Fruit fly (Drosophila melanogaster) whole organism, embryonic: ENCODE data around the gene Neu2.

Experiments used
- CG10543 ChIP-seq: fragments of 200-800 bp; sonication (Bioruptor generic); optimal IDR thresholded peaks from 3 replicates; lab custom pipeline; 2017; ENCODE audit warnings: missing biosample characterization, mild to moderate bottlenecking, missing genetic modification characterization, moderate library complexity
- CG10654 ChIP-seq: fragments of 200-800 bp; sonication (Bioruptor generic); optimal IDR thresholded peaks from 2 replicates; lab custom pipeline; 2016; ENCODE audit warnings: missing biosample characterization, missing genetic modification characterization
- CG11247 ChIP-seq: fragments of 200-800 bp; sonication (Bioruptor generic); IDR thresholded peaks from 2 replicates; pipeline ENCODE4 v1.3.6; 2022; ENCODE audit warnings: missing biosample characterization, missing genetic modification characterization
- CG12299 ChIP-seq: fragments of 200-800 bp; sonication (Bioruptor generic); optimal IDR thresholded peaks from 2 replicates; lab custom pipeline; 2018; ENCODE audit warnings: missing biosample characterization, mild to moderate bottlenecking, missing genetic modification characterization
- CG14441 ChIP-seq: fragments of 200-800 bp; sonication (Bioruptor generic); IDR thresholded peaks from 2 replicates; pipeline ENCODE4 v1.3.6; 2022; ENCODE audit warnings: missing biosample characterization, missing genetic modification characterization
- CG16813 ChIP-seq: fragments of 200-800 bp; sonication (Bioruptor generic); IDR thresholded peaks from 3 replicates; pipeline ENCODE4 v1.3.6; 2022; ENCODE audit warnings: missing biosample characterization, missing genetic modification characterization; ENCODE audit not compliant: partially characterized antibody
- CG17359 ChIP-seq: fragments of 200-800 bp; sonication (Bioruptor generic); optimal IDR thresholded peaks from 3 replicates; lab custom pipeline; 2018; ENCODE audit warnings: missing biosample characterization, mild to moderate bottlenecking, missing genetic modification characterization, moderate library complexity
- CG18262 ChIP-seq: fragments of 200-800 bp; optimal IDR thresholded peaks from 3 replicates; lab custom pipeline; 2019; ENCODE audit warnings: missing biosample characterization, mild to moderate bottlenecking, missing genetic modification characterization, moderate library complexity
- CG2712 ChIP-seq: fragments of 200-800 bp; optimal IDR thresholded peaks from 3 replicates; lab custom pipeline; 2019; ENCODE audit warnings: missing biosample characterization, mild to moderate bottlenecking, missing genetic modification characterization, moderate library complexity
- CG31224 ChIP-seq: fragments of 200-800 bp; sonication (Bioruptor generic); IDR thresholded peaks from 2 replicates; pipeline ENCODE4 v1.3.6; 2022; ENCODE audit warnings: missing biosample characterization, missing genetic modification characterization
- CG3163 ChIP-seq: fragments of 200-800 bp; sonication (Bioruptor generic); optimal IDR thresholded peaks from 3 replicates; lab custom pipeline; 2016; ENCODE audit warnings: missing biosample characterization, missing genetic modification characterization
- CG4617 ChIP-seq: fragments of 200-800 bp; sonication (Bioruptor generic); optimal IDR thresholded peaks from 3 replicates; lab custom pipeline; 2016; ENCODE audit warnings: missing biosample characterization, missing genetic modification characterization, borderline replicate concordance
- CG6254 ChIP-seq: fragments of 200-800 bp; sonication (Bioruptor generic); optimal IDR thresholded peaks from 3 replicates; lab custom pipeline; 2017; ENCODE audit warnings: mild to moderate bottlenecking, missing biosample characterization, missing genetic modification reagents, missing genetic modification characterization
- CG6689 ChIP-seq: fragments of 200-800 bp; sonication (Bioruptor generic); IDR thresholded peaks from 2 replicates; pipeline ENCODE4 v1.3.6; 2022; ENCODE audit warnings: missing biosample characterization, missing genetic modification characterization
- CG7928 ChIP-seq: fragments of 200-800 bp; sonication (Bioruptor generic); optimal IDR thresholded peaks from 2 replicates; lab custom pipeline; 2017; ENCODE audit warnings: missing biosample characterization, mild to moderate bottlenecking, missing genetic modification characterization
- CG8359 ChIP-seq: fragments of 200-800 bp; sonication (Bioruptor generic); optimal IDR thresholded peaks from 2 replicates; lab custom pipeline; 2017; ENCODE audit warnings: missing biosample characterization, mild to moderate bottlenecking, missing genetic modification characterization, borderline replicate concordance
- E2f1 ChIP-seq: fragments of 200-800 bp; sonication (Bioruptor generic); IDR thresholded peaks from 2 replicates; pipeline ENCODE4 v1.3.6; 2022; ENCODE audit warnings: missing biosample characterization, missing genetic modification characterization
- Ets97D ChIP-seq: fragments of 200-800 bp; sonication (Bioruptor generic); optimal IDR thresholded peaks from 3 replicates; lab custom pipeline; 2016; ENCODE audit warnings: missing biosample characterization, missing genetic modification characterization
- Gsc ChIP-seq: fragments of 200-800 bp; sonication (Bioruptor generic); IDR thresholded peaks from 2 replicates; pipeline ENCODE4 v1.3.6; 2022; ENCODE audit warnings: missing biosample characterization, missing genetic modification characterization
- Hand ChIP-seq: fragments of 200-800 bp; sonication (Bioruptor generic); optimal IDR thresholded peaks from 2 replicates; lab custom pipeline; 2017; ENCODE audit warnings: mild to moderate bottlenecking, missing biosample characterization, missing genetic modification reagents, missing genetic modification characterization
- Hmx ChIP-seq: fragments of 200-800 bp; sonication (Bioruptor generic); optimal IDR thresholded peaks from 2 replicates; lab custom pipeline; 2016; ENCODE audit warnings: missing biosample characterization, missing genetic modification characterization
- Nf-YC ChIP-seq: fragments of 200-800 bp; optimal IDR thresholded peaks from 3 replicates; lab custom pipeline; 2019; ENCODE audit warnings: missing biosample characterization, mild to moderate bottlenecking, missing genetic modification characterization, moderate library complexity
- Opbp ChIP-seq: fragments of 200-800 bp; sonication (Bioruptor generic); IDR thresholded peaks from 3 replicates; pipeline ENCODE4 v1.3.6; 2022; ENCODE audit warnings: missing biosample characterization, missing genetic modification characterization; ENCODE audit not compliant: partially characterized antibody
- al ChIP-seq: fragments of 200-800 bp; sonication (Bioruptor generic); IDR thresholded peaks from 2 replicates; pipeline ENCODE4 v1.3.6; 2022; ENCODE audit warnings: missing biosample characterization, missing genetic modification characterization
- ara ChIP-seq: fragments of 200-800 bp; sonication (Bioruptor generic); IDR thresholded peaks from 2 replicates; pipeline ENCODE4 v1.3.6; 2022; ENCODE audit warnings: missing biosample characterization, missing genetic modification characterization
- bigmax ChIP-seq: fragments of 200-800 bp; sonication (Bioruptor generic); optimal IDR thresholded peaks from 2 replicates; lab custom pipeline; 2018; ENCODE audit warnings: missing biosample characterization, mild to moderate bottlenecking, missing genetic modification characterization
- dmrt11E ChIP-seq: fragments of 200-800 bp; sonication (Bioruptor generic); optimal IDR thresholded peaks from 3 replicates; lab custom pipeline; 2018; ENCODE audit warnings: missing biosample characterization, mild to moderate bottlenecking, missing genetic modification characterization, moderate library complexity
- eyg ChIP-seq: fragments of 200-800 bp; sonication (Bioruptor generic); optimal IDR thresholded peaks from 3 replicates; lab custom pipeline; 2016; ENCODE audit warnings: missing biosample characterization, missing genetic modification characterization
- fd102C ChIP-seq: fragments of 200-800 bp; sonication (Bioruptor generic); optimal IDR thresholded peaks from 2 replicates; lab custom pipeline; 2018; ENCODE audit warnings: missing biosample characterization, mild to moderate bottlenecking, missing genetic modification characterization, moderate library complexity
- gsb ChIP-seq: fragments of 200-800 bp; sonication (Bioruptor generic); IDR thresholded peaks from 2 replicates; pipeline ENCODE4 v1.3.6; 2022; ENCODE audit warnings: missing biosample characterization, missing genetic modification characterization
- hb ChIP-seq: fragments of 200-800 bp; sonication (Bioruptor generic); IDR thresholded peaks from 3 replicates; pipeline ENCODE4 v1.3.6; 2022; ENCODE audit warnings: missing biosample characterization, missing genetic modification characterization; ENCODE audit not compliant: partially characterized antibody
- hkb ChIP-seq, 2 experiments: fragments of 200-800 bp in 1 of 2; fragments of >200 bp in 1 of 2; sonication (Bioruptor generic) in 1 of 2; IDR thresholded peaks in 1 of 2; optimal IDR thresholded peaks in 1 of 2; 2 replicates each; pipeline versions ENCODE4 v1.3.6 to Lab custom; 2017 to 2022; ENCODE audit warnings: missing biosample characterization in 1 of 2, missing genetic modification characterization in 1 of 2
- kay ChIP-seq: fragments of 200-800 bp; sonication (Bioruptor generic); optimal IDR thresholded peaks from 2 replicates; lab custom pipeline; 2016; ENCODE audit warnings: missing biosample characterization, missing genetic modification characterization
- lmd ChIP-seq: fragments of 200-800 bp; sonication (Bioruptor generic); IDR thresholded peaks from 2 replicates; pipeline ENCODE4 v1.3.6; 2022; ENCODE audit warnings: missing biosample characterization, missing genetic modification characterization
- luna ChIP-seq: fragments of 200-800 bp; sonication (Bioruptor generic); optimal IDR thresholded peaks from 2 replicates; lab custom pipeline; 2016; ENCODE audit warnings: missing biosample characterization, missing genetic modification characterization
- nmo ChIP-seq: fragments of 200-800 bp; sonication (Bioruptor generic); optimal IDR thresholded peaks from 2 replicates; lab custom pipeline; 2018; ENCODE audit warnings: missing biosample characterization, mild to moderate bottlenecking, missing genetic modification characterization, moderate library complexity
- oc ChIP-seq: fragments of 200-800 bp; sonication (Bioruptor generic); optimal IDR thresholded peaks from 2 replicates; lab custom pipeline; 2018; ENCODE audit warnings: missing biosample characterization, mild to moderate bottlenecking, missing genetic modification characterization, moderate library complexity
- otp ChIP-seq: fragments of 200-800 bp; sonication (Bioruptor generic); IDR thresholded peaks from 3 replicates; pipeline ENCODE4, ENCODE4 v1.3.6; 2022; ENCODE audit warnings: missing biosample characterization, missing genetic modification characterization
- pho ChIP-seq: fragments of 200-800 bp; sonication (Bioruptor generic); optimal IDR thresholded peaks from 2 replicates; lab custom pipeline; 2016; ENCODE audit warnings: missing biosample characterization, missing genetic modification characterization
- phol ChIP-seq: fragments of 200-800 bp; sonication (Bioruptor generic); optimal IDR thresholded peaks from 3 replicates; lab custom pipeline; 2018; ENCODE audit warnings: missing biosample characterization, mild to moderate bottlenecking, missing genetic modification characterization, moderate library complexity
- prd ChIP-seq, 3 experiments: fragments of >200 bp in 2 of 3; fragments of 200-800 bp in 1 of 3; sonication (Bioruptor generic) in 1 of 3; optimal IDR thresholded peaks in 2 of 3; IDR thresholded peaks in 1 of 3; 2 replicates in 2 of 3; 3 replicates in 1 of 3; pipeline versions ENCODE4 v1.3.6 to Lab custom; 2017 to 2022; ENCODE audit warnings: missing biosample characterization in 1 of 3, missing genetic modification characterization in 1 of 3
- pros ChIP-seq: fragments of 200-800 bp; sonication (Bioruptor generic); optimal IDR thresholded peaks from 3 replicates; lab custom pipeline; 2019; ENCODE audit warnings: missing biosample characterization, mild to moderate bottlenecking, missing genetic modification characterization, moderate library complexity
- repo ChIP-seq: fragments of 200-800 bp; sonication (Bioruptor generic); optimal IDR thresholded peaks from 2 replicates; lab custom pipeline; 2016; ENCODE audit warnings: missing biosample characterization, missing genetic modification characterization
- sug ChIP-seq: fragments of 200-800 bp; optimal IDR thresholded peaks from 2 replicates; lab custom pipeline; 2019; ENCODE audit warnings: missing biosample characterization, mild to moderate bottlenecking, missing genetic modification characterization, moderate library complexity
- vfl ChIP-seq: fragments of 200-800 bp; sonication (Bioruptor generic); optimal IDR thresholded peaks from 2 replicates; lab custom pipeline; 2016; ENCODE audit warnings: missing biosample characterization, missing genetic modification characterization
- zfh2 ChIP-seq: fragments of 200-800 bp; sonication (Bioruptor generic); optimal IDR thresholded peaks from 2 replicates; lab custom pipeline; 2016; ENCODE audit warnings: missing biosample characterization, missing genetic modification characterization

The Neu2 gene

DNA sequence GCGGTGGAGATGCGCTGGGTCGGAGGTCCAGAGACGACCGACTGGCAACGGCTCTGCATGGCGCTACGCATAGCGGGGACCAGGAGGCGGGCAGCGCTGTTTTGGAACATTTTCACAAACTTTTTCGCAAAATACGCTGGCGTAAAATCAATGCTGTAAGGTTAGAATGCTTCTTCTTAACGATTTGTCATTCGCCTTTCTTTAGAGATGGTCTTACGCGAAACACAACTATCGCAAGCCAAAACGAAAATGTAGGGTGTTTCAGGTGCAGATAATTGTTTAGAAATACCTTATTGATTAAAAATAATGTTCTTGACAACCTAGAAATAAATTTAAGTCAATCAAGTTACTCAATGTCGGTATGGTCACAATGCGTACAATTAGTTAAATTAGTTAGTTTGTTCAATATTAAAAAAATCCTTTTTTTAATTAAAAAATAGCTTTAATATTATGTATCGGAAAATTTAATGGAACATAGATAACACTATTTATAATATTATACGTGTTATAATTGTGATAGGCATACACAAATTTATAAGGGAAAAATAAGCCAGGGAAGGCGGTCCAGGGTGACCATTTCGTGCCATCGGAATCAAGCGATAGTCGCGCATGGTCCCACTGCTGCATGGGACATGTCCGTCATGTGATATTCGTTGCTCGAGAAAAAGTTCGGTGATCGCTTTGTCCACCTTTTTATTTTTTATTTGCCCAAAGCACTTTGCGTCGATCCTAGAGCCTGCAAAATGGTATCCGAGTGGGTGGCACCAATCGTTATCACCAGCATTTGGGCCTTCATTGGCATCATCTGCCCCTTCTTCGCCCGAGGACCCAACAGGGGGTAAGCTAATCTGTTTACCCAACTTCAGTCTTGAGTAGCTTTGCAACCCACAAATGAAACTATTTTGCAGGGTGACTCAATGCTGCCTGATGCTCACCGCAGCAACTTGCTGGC lies 49.1 kb upstream of the Neu2 start, which contains the start of the genes COX8 and VhaM9.7-b (continued):
- TF ChIP-seq zfh2 (GFP tag; lab: Kevin White, UChicago) (peak; percentile 78), ara (peak; percentile 54; the same call in 1 of the 2 replicates), repo (GFP tag; lab: Kevin White, UChicago) (peak; percentile 1), kay (GFP tag; lab: Kevin White, UChicago) (peak; percentile 20), vfl (GFP tag; lab: Kevin White, UChicago) (peak; percentile 21), Ets97D (GFP tag; lab: Kevin White, UChicago) (peak; percentile 56), lmd (GFP tag; lab: Robert Waterston, UW) (peak; percentile 62; the same call in 1 of the 2 replicates), Gsc (GFP tag; lab: Robert Waterston, UW) (no peak), oc (tag; lab: Kevin White, UChicago) (no peak), CG11247 (no peak), CG14441 (GFP tag; lab: Robert Waterston, UW) (peak; percentile 55; the same call in 1 of the 2 replicates), pho (GFP tag; lab: Kevin White, UChicago) (peak; percentile 13), CG31224 (peak; percentile 8; the same call in 1 of the 2 replicates), CG7928 (peak; percentile 25), pros (GFP tag; lab: Kevin White, UChicago) (no peak), dmrt11E (tag; lab: Kevin White, UChicago) (peak; percentile 58), Opbp (peak; percentile 60), CG6689 (GFP tag; lab: Robert Waterston, UW) (peak; percentile 95), CG10543 (GFP tag; lab: Kevin White, UChicago) (peak; percentile 40), eyg (GFP tag; lab: Kevin White, UChicago) (peak; percentile 20), sug (tag; lab: Kevin White, UChicago) (peak; percentile 78), prd (optimal IDR thresholded peaks at IDR 0.05; lab: Kevin White, UChicago) (no peak), prd (GFP tag; IDR thresholded peaks at IDR 0.05; lab: Robert Waterston, UW) (peak; percentile 78; the same call in 2 of the 3 replicates), CG8359 (GFP tag; lab: Kevin White, UChicago) (no peak), luna (GFP tag; lab: Kevin White, UChicago) (peak; percentile 1), gsb (GFP tag; lab: Robert Waterston, UW) (no peak), E2f1 (GFP tag; lab: Robert Waterston, UW) (peak; percentile 41), CG16813 (GFP tag; lab: Robert Waterston, UW) (peak; percentile 80), al (GFP tag; lab: Robert Waterston, UW) (peak; percentile 57; the same call in 1 of the 2 replicates), Nf-YC (tag; lab: Kevin White, UChicago) (peak; percentile 63), CG12299 (tag; lab: Kevin White, UChicago) (peak; percentile 47), phol (tag; lab: Kevin White, UChicago) (peak; percentile 77), CG6254 (peak; percentile 99), Hmx (GFP tag; lab: Kevin White, UChicago) (no peak), Hand (GFP tag; lab: Kevin White, UChicago) (no peak), otp (GFP tag; lab: Robert Waterston, UW) (no peak), bigmax (peak; percentile 88), CG2712 (tag; lab: Kevin White, UChicago) (peak; percentile 71), CG18262 (tag; lab: Kevin White, UChicago) (no peak), CG17359 (tag; lab: Kevin White, UChicago) (peak; percentile 45), nmo (GFP tag; lab: Kevin White, UChicago) (peak; percentile 78), CG10654 (GFP tag; lab: Kevin White, UChicago) (peak; percentile 48), hb (0 out of 3 replicates have a peak, but pooled peaks have one; percentile 54), CG4617 (GFP tag; lab: Kevin White, UChicago) (peak; percentile 77), fd102C (GFP tag; lab: Kevin White, UChicago) (no peak), hkb (optimal IDR thresholded peaks at IDR 0.05; lab: Kevin White, UChicago) (no peak), hkb (GFP tag; IDR thresholded peaks at IDR 0.05; lab: Robert Waterston, UW) (peak; percentile 27; the same call in 1 of the 2 replicates), CG3163 (peak; percentile 20)
